Worm (Caenorhabditis elegans) whole organism, L4 larva: ENCODE data around the gene F56H9.6.

Source experiments
- ama-1 ChIP-seq: fragments of 150-350 bp; optimal IDR thresholded peaks from 2 replicates; lab custom pipeline; 2014; ENCODE audit warnings: inconsistent platforms, mixed read lengths
- egl-27 ChIP-seq: sonication (generic microtip); optimal IDR thresholded peaks from 3 replicates; lab custom pipeline; 2017; ENCODE audit warnings: missing biosample characterization, missing genetic modification reagents, missing genetic modification characterization
- jun-1 ChIP-seq: fragments of 150-350 bp; optimal IDR thresholded peaks from 2 replicates; lab custom pipeline; 2014; ENCODE audit warnings: missing biosample characterization, missing genetic modification reagents, missing genetic modification characterization
- lin-39 ChIP-seq: fragments of 150-350 bp; optimal IDR thresholded peaks from 2 replicates; lab custom pipeline; 2014; ENCODE audit warnings: missing biosample characterization, missing genetic modification reagents, missing genetic modification characterization
- nhr-76 ChIP-seq: fragments of 150-350 bp; optimal IDR thresholded peaks from 2 replicates; lab custom pipeline; 2014; ENCODE audit warnings: missing biosample characterization, missing genetic modification characterization
- zip-2 ChIP-seq: fragments of 150-350 bp; optimal IDR thresholded peaks from 2 replicates; lab custom pipeline; 2014; ENCODE audit warnings: missing biosample characterization, missing genetic modification characterization
- ztf-11 ChIP-seq: fragments of 150-350 bp; optimal IDR thresholded peaks from 2 replicates; lab custom pipeline; 2014; ENCODE audit warnings: missing biosample characterization, missing genetic modification characterization

- TF ChIP-seq jun-1 (tag; lab: Kevin White, UChicago) = no peak
- TF ChIP-seq egl-27 (tag; lab: Kevin White, UChicago) = no peak
- no peak for TF ChIP-seq lin-39 (tag; lab: Kevin White, UChicago)
- TF ChIP-seq ztf-11 = no peak
- no peak for TF ChIP-seq nhr-76 (tag; lab: Kevin White, UChicago)
- TF ChIP-seq zip-2 (tag; lab: Kevin White, UChicago) = no peak
- no peak for TF ChIP-seq ama-1
These were observed 37.3 kb downstream of the F56H9.6 start, which contains the start of gene C14C10.2 for ce11 chrV:12592379-12592778.
